Worm (Caenorhabditis elegans) whole organism, mixed stage, embryonic: Measurements from ENCODE around the gene C04E12.4.

Experiments
- M03D4.4 ChIP-seq: sonication (generic microtip); optimal IDR thresholded peaks from 2 replicates; lab custom pipeline; 2017; ENCODE audit warnings: mild to moderate bottlenecking, missing genetic modification characterization, missing compliant biosample characterization
- bed-3 ChIP-seq: fragments of 200-800 bp; sonication (Bioruptor generic); optimal IDR thresholded peaks from 3 replicates; lab custom pipeline; 2018; ENCODE audit warnings: mild to moderate bottlenecking, missing genetic modification characterization, moderate library complexity, missing compliant biosample characterization
- blmp-1 ChIP-seq: fragments of 150-350 bp; optimal IDR thresholded peaks from 2 replicates; lab custom pipeline; 2014; ENCODE audit warnings: missing biosample characterization, missing genetic modification characterization
- ceh-43 ChIP-seq: fragments of 200-800 bp; sonication (Bioruptor generic); optimal IDR thresholded peaks from 2 replicates; lab custom pipeline; 2018; ENCODE audit warnings: mild to moderate bottlenecking, missing genetic modification characterization, moderate library complexity, missing compliant biosample characterization
- ceh-83 ChIP-seq: fragments of 200-800 bp; sonication (Bioruptor generic); optimal IDR thresholded peaks from 2 replicates; lab custom pipeline; 2018; ENCODE audit warnings: mild to moderate bottlenecking, missing genetic modification characterization, missing compliant biosample characterization
- ces-1 ChIP-seq: fragments of 150-350 bp; optimal IDR thresholded peaks from 2 replicates; lab custom pipeline; 2014; ENCODE audit warnings: missing biosample characterization, missing genetic modification reagents, missing genetic modification characterization
- cnd-1 ChIP-seq: fragments of 200-800 bp; sonication (Bioruptor generic); optimal IDR thresholded peaks from 2 replicates; lab custom pipeline; 2018; ENCODE audit warnings: mild to moderate bottlenecking, missing genetic modification characterization, missing compliant biosample characterization
- drap-1 ChIP-seq: fragments of 200-800 bp; sonication (Bioruptor generic); optimal IDR thresholded peaks from 3 replicates; lab custom pipeline; 2018; ENCODE audit warnings: mild to moderate bottlenecking, missing genetic modification characterization, missing compliant biosample characterization
- elt-1 ChIP-seq: sonication (generic microtip); optimal IDR thresholded peaks from 2 replicates; lab custom pipeline; 2017; ENCODE audit warnings: missing genetic modification characterization, mild to moderate bottlenecking, missing compliant biosample characterization, antibody characterized with exemption, moderate library complexity, borderline replicate concordance; ENCODE audit not compliant: insufficient read depth
- elt-3 ChIP-seq: fragments of 150-350 bp; optimal IDR thresholded peaks from 2 replicates; lab custom pipeline; 2014; ENCODE audit warnings: missing biosample characterization, missing genetic modification characterization
- ham-2 ChIP-seq: fragments of 200-800 bp; sonication (Bioruptor generic); optimal IDR thresholded peaks from 2 replicates; lab custom pipeline; 2018; ENCODE audit warnings: mild to moderate bottlenecking, missing genetic modification characterization, missing compliant biosample characterization
- hlh-1 ChIP-seq: fragments of 150-350 bp; optimal IDR thresholded peaks from 2 replicates; lab custom pipeline; 2014; ENCODE audit warnings: missing biosample characterization, missing genetic modification reagents, missing genetic modification characterization
- lin-13 ChIP-seq: fragments of 150-350 bp; optimal IDR thresholded peaks from 2 replicates; lab custom pipeline; 2014; ENCODE audit warnings: missing biosample characterization, missing genetic modification characterization
- lin-32 ChIP-seq: fragments of 200-800 bp; sonication (Bioruptor generic); optimal IDR thresholded peaks from 2 replicates; lab custom pipeline; 2018; ENCODE audit warnings: mild to moderate bottlenecking, missing genetic modification characterization, missing compliant biosample characterization
- lsy-2 ChIP-seq: fragments of 150-350 bp; optimal IDR thresholded peaks from 2 replicates; lab custom pipeline; 2014; ENCODE audit warnings: missing biosample characterization, missing genetic modification characterization
- mab-5 ChIP-seq: fragments of 150-350 bp; optimal IDR thresholded peaks from 2 replicates; lab custom pipeline; 2014; ENCODE audit warnings: missing biosample characterization, missing genetic modification characterization
- mep-1 ChIP-seq: fragments of 150-350 bp; optimal IDR thresholded peaks from 2 replicates; lab custom pipeline; 2017; ENCODE audit warnings: missing biosample characterization, missing genetic modification reagents, missing genetic modification characterization, inconsistent platforms
- nhr-12 ChIP-seq: fragments of 150-350 bp; optimal IDR thresholded peaks from 2 replicates; lab custom pipeline; 2014; ENCODE audit warnings: missing biosample characterization, missing genetic modification characterization
- nhr-2 ChIP-seq: fragments of 150-350 bp; optimal IDR thresholded peaks from 2 replicates; lab custom pipeline; 2014; ENCODE audit warnings: missing biosample characterization, missing genetic modification characterization
- nhr-237 ChIP-seq: fragments of 150-350 bp; optimal IDR thresholded peaks from 2 replicates; lab custom pipeline; 2014; ENCODE audit warnings: missing biosample characterization, missing genetic modification characterization
- nhr-28 ChIP-seq: fragments of 150-350 bp; optimal IDR thresholded peaks from 2 replicates; lab custom pipeline; 2014; ENCODE audit warnings: missing biosample characterization, missing genetic modification characterization
- nhr-76 ChIP-seq: sonication (generic microtip); optimal IDR thresholded peaks from 2 replicates; lab custom pipeline; 2017; ENCODE audit warnings: missing biosample characterization, missing genetic modification characterization
- pha-4 ChIP-seq: fragments of 150-350 bp; optimal IDR thresholded peaks from 2 replicates; lab custom pipeline; 2018; ENCODE audit warnings: missing biosample characterization, missing genetic modification reagents, missing genetic modification characterization
- sem-2 ChIP-seq: fragments of 200-800 bp; sonication (Bioruptor generic); optimal IDR thresholded peaks from 2 replicates; lab custom pipeline; 2018; ENCODE audit warnings: mild to moderate bottlenecking, missing genetic modification characterization, missing compliant biosample characterization
- snpc-4 ChIP-seq: fragments of 150-350 bp; optimal IDR thresholded peaks from 2 replicates; lab custom pipeline; 2014; ENCODE audit warnings: missing biosample characterization, missing genetic modification characterization
- tbx-8 ChIP-seq: fragments of 200-800 bp; sonication (Bioruptor generic); optimal IDR thresholded peaks from 2 replicates; lab custom pipeline; 2018; ENCODE audit warnings: mild to moderate bottlenecking, missing genetic modification characterization, moderate library complexity, missing compliant biosample characterization
- unc-39 ChIP-seq: fragments of 150-350 bp; optimal IDR thresholded peaks from 2 replicates; lab custom pipeline; 2014; ENCODE audit warnings: missing biosample characterization, missing genetic modification characterization
- unc-62 ChIP-seq: fragments of 150-350 bp; optimal IDR thresholded peaks from 2 replicates; lab custom pipeline; 2014; ENCODE audit warnings: missing biosample characterization, missing genetic modification reagents, missing genetic modification characterization
- ztf-11 ChIP-seq: fragments of 150-350 bp; optimal IDR thresholded peaks from 2 replicates; lab custom pipeline; 2014; ENCODE audit warnings: missing biosample characterization, missing genetic modification characterization

C04E12.4 gene

DNA sequence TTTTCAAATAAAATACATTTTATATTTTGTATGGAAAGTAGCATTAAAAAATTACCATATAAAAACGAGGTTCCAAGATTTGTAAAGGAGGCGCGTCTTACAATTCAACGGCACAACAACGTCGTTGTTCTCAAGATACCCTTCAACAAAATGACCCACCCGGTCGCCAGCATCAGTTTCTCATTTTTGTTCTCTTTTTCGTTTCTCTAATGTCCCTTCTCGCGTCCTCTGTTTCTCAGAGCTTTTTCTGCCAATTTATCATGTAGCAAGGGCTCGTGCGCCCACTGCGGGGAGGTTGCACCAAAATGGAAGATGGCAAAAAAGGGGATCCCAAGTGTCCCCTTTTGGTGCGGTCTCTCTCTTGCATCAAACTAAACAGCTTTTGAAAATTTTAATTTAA lies 46.9 kb downstream of the C04E12.4 start:
- no peak for TF ChIP-seq cnd-1
- no peak for TF ChIP-seq nhr-2 (tag; lab: Kevin White, UChicago)
- TF ChIP-seq, all 35 proteins: peak for 0

- TF ChIP-seq unc-62 (GFP tag; lab: Kevin White, UChicago) (no peak), nhr-28 (tag; lab: Kevin White, UChicago) (no peak), mep-1 (tag; lab: Kevin White, UChicago) (no peak), nhr-2 (tag; lab: Kevin White, UChicago) (no peak), sem-2 (GFP tag; lab: Kevin White, UChicago) (no peak), drap-1 (no peak), snpc-4 (tag; lab: Kevin White, UChicago) (no peak), ham-2 (GFP tag; lab: Kevin White, UChicago) (no peak), lsy-2 (tag; lab: Kevin White, UChicago) (no peak), ceh-83 (GFP tag; lab: Kevin White, UChicago) (no peak), elt-1 (tag; lab: Kevin White, UChicago) (no peak), nhr-237 (tag; lab: Kevin White, UChicago) (no peak), ceh-43 (GFP tag; lab: Kevin White, UChicago) (no peak), nhr-12 (tag; lab: Kevin White, UChicago) (no peak), nhr-76 (tag; lab: Kevin White, UChicago) (no peak), ces-1 (GFP tag; lab: Kevin White, UChicago) (no peak)
- TF ChIP-seq, all 35 proteins: peak for 0
These were observed 47.6 kb downstream of the C04E12.4 start, which contains the start of gene arrd-22 for ce11 chrV:3410098-3410570. arrd-22 (plus strand) TSS chrV:3410520.

- TF ChIP-seq drap-1 (no peak), M03D4.4 (tag; lab: Kevin White, UChicago) (no peak), hlh-1 (tag; lab: Kevin White, UChicago) (no peak), mep-1 (tag; lab: Kevin White, UChicago) (no peak), elt-1 (tag; lab: Kevin White, UChicago) (no peak), nhr-28 (tag; lab: Kevin White, UChicago) (no peak), elt-3 (tag; lab: Kevin White, UChicago) (no peak), tbx-8 (GFP tag; lab: Kevin White, UChicago) (no peak), snpc-4 (tag; lab: Kevin White, UChicago) (no peak)
These were observed 50.4 kb downstream of the C04E12.4 start, which contains the start of gene txt-11 for ce11 chrV:3413010-3413409. txt-11 (plus strand) TSS chrV:3413310.

- TF ChIP-seq elt-1 (tag; lab: Kevin White, UChicago) = no peak
- no peak for TF ChIP-seq pha-4 (tag; lab: Kevin White, UChicago)
- no peak for TF ChIP-seq sem-2 (GFP tag; lab: Kevin White, UChicago)
- TF ChIP-seq hlh-1 (tag; lab: Kevin White, UChicago) = no peak
- TF ChIP-seq unc-39 (tag; lab: Kevin White, UChicago) = no peak
- TF ChIP-seq snpc-4 (tag; lab: Kevin White, UChicago) = no peak
- TF ChIP-seq ham-2 (GFP tag; lab: Kevin White, UChicago) = no peak
- no peak for TF ChIP-seq mep-1 (tag; lab: Kevin White, UChicago)
- TF ChIP-seq lsy-2 (tag; lab: Kevin White, UChicago) = no peak
- TF ChIP-seq bed-3 (GFP tag; lab: Kevin White, UChicago) = no peak
- TF ChIP-seq nhr-2 (tag; lab: Kevin White, UChicago) = no peak
- no peak for TF ChIP-seq nhr-12 (tag; lab: Kevin White, UChicago)
- TF ChIP-seq blmp-1 (tag; lab: Kevin White, UChicago) = no peak
- no peak for TF ChIP-seq lin-32 (GFP tag; lab: Kevin White, UChicago)
- no peak for TF ChIP-seq cnd-1
- TF ChIP-seq lin-13 (tag; lab: Kevin White, UChicago) = no peak
- TF ChIP-seq ztf-11 (tag; lab: Kevin White, UChicago) = no peak
- TF ChIP-seq mab-5 = no peak
- no peak for TF ChIP-seq nhr-28 (tag; lab: Kevin White, UChicago)
- TF ChIP-seq nhr-76 (tag; lab: Kevin White, UChicago) = no peak
These were observed 55.4 kb downstream of the C04E12.4 start, which contains the start of gene T20D4.3 for ce11 chrV:3417928-3418327. T20D4.3 (plus strand) TSS chrV:3418228.
